Worm (Caenorhabditis elegans) whole organism, midembryonic: Measurements from ENCODE around the gene K09C4.2.

Source experiments
- T22C8.4 ChIP-seq: fragments of 200-800 bp; sonication (Bioruptor generic); IDR thresholded peaks from 2 replicates; pipeline ENCODE4 v1.3.6; 2022; ENCODE audit warnings: missing genetic modification characterization, missing compliant biosample characterization
- cog-1 ChIP-seq: sonication (generic microtip); optimal IDR thresholded peaks from 2 replicates; lab custom pipeline; 2016; ENCODE audit warnings: missing genetic modification characterization, missing compliant biosample characterization
- flt-1 ChIP-seq: fragments of 200-800 bp; sonication (Bioruptor generic); IDR thresholded peaks from 2 replicates; pipeline ENCODE4 v1.3.6; 2022; ENCODE audit warnings: missing genetic modification characterization, missing compliant biosample characterization
- klf-2 ChIP-seq: fragments of 200-800 bp; sonication (Bioruptor generic); conservative IDR thresholded peaks from 2 replicates; pipeline ENCODE4 v1.3.6; 2022; ENCODE audit warnings: missing genetic modification reagents, missing genetic modification characterization, missing compliant biosample characterization
- ref-1 ChIP-seq: fragments of 200-800 bp; sonication (Bioruptor generic); conservative IDR thresholded peaks from 2 replicates; pipeline ENCODE4 v1.3.6; 2022; ENCODE audit warnings: missing genetic modification reagents, missing genetic modification characterization, missing compliant biosample characterization
- tab-1 ChIP-seq: fragments of 200-800 bp; sonication (Bioruptor generic); IDR thresholded peaks from 2 replicates; pipeline ENCODE4 v1.3.6; 2022; ENCODE audit warnings: missing genetic modification characterization, missing compliant biosample characterization
- ztf-23 ChIP-seq: fragments of 200-800 bp; sonication (Bioruptor generic); IDR thresholded peaks from 2 replicates; pipeline ENCODE4 v1.3.6; 2022; ENCODE audit warnings: missing genetic modification reagents, missing genetic modification characterization, missing compliant biosample characterization
- ztf-29 ChIP-seq: fragments of 200-800 bp; sonication (Bioruptor generic); IDR thresholded peaks from 2 replicates; pipeline ENCODE4 v1.3.6; 2022; ENCODE audit warnings: missing genetic modification reagents, missing genetic modification characterization, missing compliant biosample characterization

DNA sequence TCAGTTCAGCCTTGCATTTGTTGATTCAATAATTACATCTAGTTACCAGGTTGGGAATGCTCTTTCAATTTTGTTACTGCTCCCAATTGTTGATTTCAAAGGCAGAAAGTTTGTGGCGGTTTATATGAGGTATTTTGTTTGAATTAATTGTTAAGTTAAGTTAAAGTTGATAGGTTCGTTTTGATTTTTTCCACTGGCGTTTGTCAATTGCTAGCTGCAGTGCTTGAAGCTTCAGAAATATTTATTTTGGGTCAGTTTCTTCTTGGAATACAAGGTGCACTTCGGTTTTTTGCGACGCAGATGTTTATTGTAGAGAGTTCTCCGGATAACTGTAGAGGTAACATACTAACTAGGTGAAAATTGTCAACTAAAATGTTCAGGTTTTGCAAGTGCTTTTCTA lies 5.5 kb downstream of the K09C4.2 start, which contains the start of gene F11D5.5:
- no peak for TF ChIP-seq cog-1
- TF ChIP-seq tab-1 (GFP tag; lab: Robert Waterston, UW), result no peak
- no peak for TF ChIP-seq klf-2 (GFP tag; lab: Robert Waterston, UW)
- no peak for TF ChIP-seq T22C8.4 (GFP tag; lab: Robert Waterston, UW)
- no peak for TF ChIP-seq flt-1
- TF ChIP-seq ztf-23 (GFP tag; lab: Robert Waterston, UW), result no peak
- TF ChIP-seq ref-1 (GFP tag; lab: Robert Waterston, UW), result no peak
- TF ChIP-seq ztf-29 (GFP tag; lab: Robert Waterston, UW), result no peak
